Worm (Caenorhabditis elegans): Measurements from ENCODE around the gene nhr-124.

DNA sequence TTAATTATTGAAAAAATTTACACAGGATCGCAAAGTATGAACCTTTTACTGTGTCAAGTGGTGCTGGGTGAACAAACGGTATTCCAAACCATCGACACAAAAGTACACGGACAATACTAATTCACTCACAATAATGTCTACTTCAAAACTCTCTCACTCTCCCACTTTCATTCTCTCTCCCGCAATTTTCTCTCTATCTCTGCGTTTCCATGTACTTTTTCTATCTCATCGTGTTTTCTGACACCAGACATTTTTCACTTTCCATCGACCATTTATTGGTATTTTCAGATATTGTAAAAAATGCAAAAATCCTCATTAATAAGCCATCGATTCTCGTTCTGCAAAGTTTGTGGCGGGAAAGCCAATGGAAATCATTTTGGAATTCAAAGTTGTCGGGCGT lies 19.8 kb upstream of the nhr-124 start, which contains the start of gene nhr-156:
- peak; percentile 11 for TF ChIP-seq rnt-1 (tag; optimal IDR thresholded peaks at IDR 0.05)
- TF ChIP-seq lin-14 (GFP tag; optimal IDR thresholded peaks at IDR 0.05) = no peak
- no peak for TF ChIP-seq nhr-11 (tag; optimal IDR thresholded peaks at IDR 0.05)
- no peak for TF ChIP-seq ztf-11 (tag; optimal IDR thresholded peaks at IDR 0.05)
- no peak for TF ChIP-seq nhr-28 (tag; optimal IDR thresholded peaks at IDR 0.05)
- no peak for TF ChIP-seq lin-15B (tag; optimal IDR thresholded peaks at IDR 0.05)
- no peak for TF ChIP-seq fkh-10 (GFP tag; optimal IDR thresholded peaks at IDR 0.05)
- no peak for TF ChIP-seq ceh-82 (tag; optimal IDR thresholded peaks at IDR 0.05)
- TF ChIP-seq ama-1 (optimal IDR thresholded peaks at IDR 0.05) = no peak
- no peak for TF ChIP-seq mdl-1 (tag; optimal IDR thresholded peaks at IDR 0.05)
